Worm (Caenorhabditis elegans) whole organism, late embryonic: Measurements from ENCODE around the gene T19D7.6.

ENCODE experiments used
- C08G9.2 ChIP-seq: sonication (generic microtip); optimal IDR thresholded peaks from 2 replicates; lab custom pipeline; 2016; ENCODE audit warnings: mild to moderate bottlenecking, missing genetic modification characterization, moderate library complexity, missing compliant biosample characterization
- K02D7.2 ChIP-seq: sonication (generic microtip); optimal IDR thresholded peaks from 2 replicates; lab custom pipeline; 2017; ENCODE audit warnings: mild to moderate bottlenecking, missing genetic modification characterization, missing compliant biosample characterization
- ama-1 ChIP-seq: fragments of 150-350 bp; optimal IDR thresholded peaks from 2 replicates; lab custom pipeline; 2014
- ceh-19 ChIP-seq: fragments of 200-800 bp; sonication (Bioruptor generic); optimal IDR thresholded peaks from 2 replicates; lab custom pipeline; 2018; ENCODE audit warnings: mild to moderate bottlenecking, missing genetic modification characterization, missing compliant biosample characterization
- ceh-45 ChIP-seq: fragments of 200-800 bp; sonication (Bioruptor generic); IDR thresholded peaks from 2 replicates; pipeline ENCODE4 v1.3.6; 2022; ENCODE audit warnings: missing genetic modification reagents, missing genetic modification characterization, missing compliant biosample characterization
- lin-11 ChIP-seq: fragments of 200-800 bp; sonication (Bioruptor generic); optimal IDR thresholded peaks from 2 replicates; lab custom pipeline; 2018; ENCODE audit warnings: mild to moderate bottlenecking, missing genetic modification characterization, missing compliant biosample characterization
- nfya-1 ChIP-seq: sonication (generic microtip); optimal IDR thresholded peaks from 2 replicates; lab custom pipeline; 2017; ENCODE audit warnings: missing genetic modification characterization, mild to moderate bottlenecking, missing compliant biosample characterization, antibody characterized with exemption, moderate library complexity
- nhr-11 ChIP-seq: fragments of 150-350 bp; optimal IDR thresholded peaks from 2 replicates; lab custom pipeline; 2014; ENCODE audit warnings: missing biosample characterization, missing genetic modification characterization
- pqm-1 ChIP-seq: sonication (generic microtip); optimal IDR thresholded peaks from 2 replicates; lab custom pipeline; 2016; ENCODE audit warnings: missing genetic modification characterization, missing compliant biosample characterization
- sox-4 ChIP-seq: sonication (generic microtip); optimal IDR thresholded peaks from 2 replicates; lab custom pipeline; 2017; ENCODE audit warnings: mild to moderate bottlenecking, missing genetic modification characterization, inconsistent platforms, missing compliant biosample characterization
- tbx-2 ChIP-seq: sonication (generic microtip); optimal IDR thresholded peaks from 2 replicates; lab custom pipeline; 2016; ENCODE audit warnings: missing genetic modification characterization, missing compliant biosample characterization
- tbx-7 ChIP-seq: sonication (generic microtip); optimal IDR thresholded peaks from 2 replicates; lab custom pipeline; 2016; ENCODE audit warnings: missing genotype, missing genetic modification characterization, missing compliant biosample characterization
- unc-86 ChIP-seq: sonication (generic microtip); optimal IDR thresholded peaks from 2 replicates; lab custom pipeline; 2016; ENCODE audit warnings: missing genetic modification characterization, missing compliant biosample characterization

- TF ChIP-seq sox-4 (tag; lab: Kevin White, UChicago) (no peak), K02D7.2 (tag; lab: Kevin White, UChicago) (no peak), nhr-11 (tag; lab: Kevin White, UChicago) (no peak), tbx-7 (tag; lab: Kevin White, UChicago) (no peak), ceh-45 (GFP tag; lab: Robert Waterston, UW) (no peak), nfya-1 (tag; lab: Kevin White, UChicago) (no peak), tbx-2 (tag; lab: Kevin White, UChicago) (no peak), unc-86 (tag; lab: Kevin White, UChicago) (no peak), pqm-1 (tag; lab: Kevin White, UChicago) (no peak), ama-1 (lab: Kevin White, UChicago) (no peak), ceh-19 (GFP tag; lab: Kevin White, UChicago) (no peak), lin-11 (tag; lab: Kevin White, UChicago) (no peak), C08G9.2 (tag; lab: Kevin White, UChicago) (no peak)
These were observed 18.0 kb upstream of the T19D7.6 start for ce11 chrX:688602-689001.
